Worm (Caenorhabditis elegans): Measurements from ENCODE around the gene mma-1.
A peak's percentile ranks its signal among the peaks of the same experiment; 100 is the strongest.

Gene mma-1

DNA sequence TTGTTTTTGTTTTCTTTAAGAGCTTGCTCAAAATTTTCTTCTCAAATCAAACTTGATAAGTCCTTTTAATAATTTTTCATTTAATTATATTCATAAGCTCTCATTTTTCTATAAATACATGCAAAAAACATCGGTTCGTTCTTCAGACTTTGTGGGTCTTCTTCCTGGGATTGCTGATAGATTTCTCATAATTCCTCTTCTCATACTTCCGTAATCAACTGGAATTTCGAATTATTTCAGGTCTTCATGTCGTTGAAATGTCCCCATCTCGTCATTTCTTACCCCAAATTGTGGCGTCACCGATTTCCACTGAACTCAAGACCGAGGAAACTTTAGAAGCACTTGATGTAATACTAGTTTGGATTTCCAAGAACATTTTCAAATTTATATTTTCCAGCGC, 31.2 kb downstream of the mma-1 start:
- no peak for TF ChIP-seq daf-12 (tag; optimal IDR thresholded peaks at IDR 0.05)
- TF ChIP-seq pha-4 (tag; optimal IDR thresholded peaks at IDR 0.05), result no peak
- no peak for TF ChIP-seq nhr-28 (tag; optimal IDR thresholded peaks at IDR 0.05)
- no peak for TF ChIP-seq eor-1 (tag; optimal IDR thresholded peaks at IDR 0.05)
- TF ChIP-seq nhr-25 (tag; optimal IDR thresholded peaks at IDR 0.05), result no peak
- TF ChIP-seq nhr-23 (tag; optimal IDR thresholded peaks at IDR 0.05), result no peak
- TF ChIP-seq tbx-2 (tag; optimal IDR thresholded peaks at IDR 0.05), result no peak
- no peak for TF ChIP-seq mml-1 (tag; optimal IDR thresholded peaks at IDR 0.05)
- no peak for TF ChIP-seq hmg-11 (tag; optimal IDR thresholded peaks at IDR 0.05)
- TF ChIP-seq R02D3.7 (tag; optimal IDR thresholded peaks at IDR 0.05), result no peak
- TF ChIP-seq zag-1 (tag; optimal IDR thresholded peaks at IDR 0.05), result no peak
- TF ChIP-seq elt-1 (tag; optimal IDR thresholded peaks at IDR 0.05), result no peak
- TF ChIP-seq ceh-82 (tag; optimal IDR thresholded peaks at IDR 0.05), result no peak

DNA sequence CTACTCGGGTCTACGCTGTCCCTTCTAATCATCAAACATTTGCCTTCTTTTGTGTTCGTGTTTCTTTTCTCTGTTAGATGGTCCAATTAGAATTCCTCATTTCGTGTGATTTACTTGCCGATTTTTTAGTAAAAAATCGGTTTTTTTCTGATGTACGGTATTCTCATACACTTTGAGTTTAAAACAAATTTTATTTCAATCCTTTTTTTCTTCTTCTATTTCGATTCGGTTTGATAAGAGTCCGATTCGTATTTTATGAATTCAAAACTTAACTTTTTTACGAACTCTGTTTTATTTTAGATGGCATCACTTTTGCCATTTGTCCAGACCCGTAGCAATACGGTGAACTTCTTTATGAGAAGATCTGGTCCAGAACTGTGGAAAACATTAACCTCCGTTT, 32.9 kb downstream of the mma-1 start, which contains the start of gene mrps-5:
TSS of gene mrps-5 (plus strand) at position 301 of the 400 bp plus-strand sequence.
- TF ChIP-seq tbx-2 (tag; optimal IDR thresholded peaks at IDR 0.05), result no peak
- no peak for TF ChIP-seq ceh-82 (tag; optimal IDR thresholded peaks at IDR 0.05)
- no peak for TF ChIP-seq ztf-11 (tag; optimal IDR thresholded peaks at IDR 0.05)
- no peak for TF ChIP-seq ZK546.5 (tag; optimal IDR thresholded peaks at IDR 0.05)
- no peak for TF ChIP-seq ceh-9 (tag; optimal IDR thresholded peaks at IDR 0.05)
- TF ChIP-seq unc-62 (GFP tag; optimal IDR thresholded peaks at IDR 0.05), result no peak
- TF ChIP-seq pqm-1 (tag; optimal IDR thresholded peaks at IDR 0.05), result no peak
- no peak for TF ChIP-seq jun-1 (tag; optimal IDR thresholded peaks at IDR 0.05)
- no peak for TF ChIP-seq egl-5 (tag; optimal IDR thresholded peaks at IDR 0.05)
- TF ChIP-seq eor-1 (tag; optimal IDR thresholded peaks at IDR 0.05), result no peak
- no peak for TF ChIP-seq unc-39 (tag; optimal IDR thresholded peaks at IDR 0.05)
- TF ChIP-seq hmg-11 (tag; optimal IDR thresholded peaks at IDR 0.05), result no peak
- TF ChIP-seq pha-4 (tag; optimal IDR thresholded peaks at IDR 0.05), result no peak
- TF ChIP-seq ama-1 (optimal IDR thresholded peaks at IDR 0.05), result no peak
- TF ChIP-seq nhr-25 (tag; optimal IDR thresholded peaks at IDR 0.05), result no peak
- no peak for TF ChIP-seq fos-1 (tag; optimal IDR thresholded peaks at IDR 0.05)
- no peak for TF ChIP-seq zag-1 (tag; optimal IDR thresholded peaks at IDR 0.05)
- TF ChIP-seq nhr-77 (tag; optimal IDR thresholded peaks at IDR 0.05), result no peak
- TF ChIP-seq nfya-1 (tag; optimal IDR thresholded peaks at IDR 0.05; ENCODE audit: insufficient read depth), result no peak
- TF ChIP-seq R02D3.7 (tag; optimal IDR thresholded peaks at IDR 0.05), result no peak

DNA sequence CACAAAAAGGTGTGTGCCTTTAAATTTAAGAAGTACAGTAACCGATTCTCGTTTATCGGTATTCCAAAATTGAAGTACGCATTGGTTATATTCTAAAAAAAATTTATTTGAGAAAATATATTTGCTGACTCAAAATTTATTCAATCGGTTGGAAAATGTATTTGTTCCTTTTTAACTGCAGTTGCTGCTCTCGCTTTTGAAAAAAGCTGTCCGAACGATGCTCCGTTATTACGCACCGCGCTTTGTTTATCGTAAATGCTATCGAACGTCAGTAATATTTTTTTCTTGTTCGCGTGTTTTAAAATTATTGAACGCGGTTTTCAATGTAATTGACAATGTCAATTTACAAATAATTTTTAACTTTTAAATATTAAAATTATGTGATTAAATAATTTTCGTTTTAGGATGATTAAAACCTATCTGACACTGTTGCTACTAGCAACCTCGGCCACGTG, 35.7 kb downstream of the mma-1 start, which contains the start of gene sel-1:
TSS of gene sel-1 (plus strand) at position 405 of the 455 bp plus-strand sequence.
- TF ChIP-seq ztf-4 (tag; optimal IDR thresholded peaks at IDR 0.05) (no peak), R02D3.7 (tag; optimal IDR thresholded peaks at IDR 0.05) (peak; percentile 59), unc-62 (GFP tag; optimal IDR thresholded peaks at IDR 0.05) (no peak), nhr-43 (tag; optimal IDR thresholded peaks at IDR 0.05; ENCODE audit: poor library complexity, severe bottlenecking) (no peak), lin-15B (tag; optimal IDR thresholded peaks at IDR 0.05) (peak; percentile 4), hmg-11 (tag; optimal IDR thresholded peaks at IDR 0.05) (peak; percentile 1), nhr-67 (tag; optimal IDR thresholded peaks at IDR 0.05) (no peak), nhr-25 (tag; optimal IDR thresholded peaks at IDR 0.05) (no peak)

DNA sequence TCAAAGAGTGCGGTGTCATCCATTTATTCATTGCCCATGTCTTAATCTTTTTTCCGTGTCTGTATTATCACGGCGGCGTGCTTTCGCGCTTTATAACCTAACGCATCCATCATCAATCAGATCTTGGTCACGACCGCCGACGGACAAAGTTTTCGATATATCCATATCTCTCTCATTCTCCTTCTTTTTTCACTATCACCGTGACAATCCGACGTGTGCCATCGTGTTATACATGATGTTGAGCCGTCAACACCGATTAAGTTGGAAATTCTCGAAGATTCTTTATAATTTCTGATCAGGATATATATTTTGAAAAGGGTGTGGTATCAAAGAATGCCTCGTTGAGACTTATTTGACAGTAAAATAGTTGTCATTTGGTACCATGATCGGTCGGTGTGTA, 39.2 kb downstream of the mma-1 start:
- TF ChIP-seq nhr-25 (tag; optimal IDR thresholded peaks at IDR 0.05) (peak; percentile 30), lsy-12 (tag; optimal IDR thresholded peaks at IDR 0.05) (no peak), ama-1 (optimal IDR thresholded peaks at IDR 0.05) (peak; percentile 67), nhr-43 (tag; optimal IDR thresholded peaks at IDR 0.05; ENCODE audit: poor library complexity, severe bottlenecking) (peak; percentile 25), nhr-23 (tag; optimal IDR thresholded peaks at IDR 0.05) (peak; percentile 18), elt-3 (tag; optimal IDR thresholded peaks at IDR 0.05) (peak in 1 of 3 experiments; percentile 70), nhr-11 (tag; optimal IDR thresholded peaks at IDR 0.05) (no peak)

DNA sequence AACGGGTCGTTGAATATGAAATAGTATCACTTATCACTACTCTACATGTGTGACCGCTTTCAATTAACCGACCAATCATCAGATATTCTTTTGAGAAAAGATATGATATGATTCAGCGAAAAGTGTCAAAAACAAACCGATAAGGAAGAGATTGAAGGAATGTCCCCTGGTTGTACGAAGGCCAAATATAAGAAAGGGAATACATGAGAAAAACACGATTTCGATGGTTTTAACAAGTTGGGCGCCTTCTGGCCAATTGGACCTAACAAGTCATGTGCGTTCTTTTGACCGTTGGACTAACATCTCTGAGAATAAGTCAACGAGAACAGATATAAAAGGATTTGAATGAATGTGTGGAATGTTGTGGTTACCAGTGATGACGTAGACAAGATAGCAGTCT, 40.2 kb downstream of the mma-1 start:
- TF ChIP-seq fkh-10 (GFP tag; optimal IDR thresholded peaks at IDR 0.05), result no peak
- TF ChIP-seq R02D3.7 (tag; optimal IDR thresholded peaks at IDR 0.05), result no peak
- TF ChIP-seq lin-15B (tag; optimal IDR thresholded peaks at IDR 0.05), result no peak
- no peak for TF ChIP-seq unc-39 (tag; optimal IDR thresholded peaks at IDR 0.05)
- no peak for TF ChIP-seq ztf-4 (tag; optimal IDR thresholded peaks at IDR 0.05)
- peak; percentile 57 for TF ChIP-seq nhr-25 (tag; optimal IDR thresholded peaks at IDR 0.05)
- peak; percentile 74 for TF ChIP-seq nhr-23 (tag; optimal IDR thresholded peaks at IDR 0.05)
- TF ChIP-seq sea-2 (GFP tag; optimal IDR thresholded peaks at IDR 0.05), result no peak
- TF ChIP-seq nhr-237 (tag; optimal IDR thresholded peaks at IDR 0.05), result no peak
- TF ChIP-seq nhr-43 (tag; optimal IDR thresholded peaks at IDR 0.05; ENCODE audit: poor library complexity, severe bottlenecking), result peak; percentile 42

Data from whole organism, L3 larva.